Worm (Caenorhabditis elegans) whole organism, L4 larva: ENCODE data around the gene M03A1.3.

Experiments used
- F26F4.8 ChIP-seq: fragments of 200-800 bp; sonication (Bioruptor generic); conservative IDR thresholded peaks from 2 replicates; pipeline ENCODE4 v1.3.6; 2022; ENCODE audit warnings: missing genetic modification characterization, missing compliant biosample characterization
- ama-1 ChIP-seq: fragments of 150-350 bp; optimal IDR thresholded peaks from 2 replicates; lab custom pipeline; 2014; ENCODE audit warnings: inconsistent platforms, mixed read lengths
- egl-27 ChIP-seq: sonication (generic microtip); optimal IDR thresholded peaks from 3 replicates; lab custom pipeline; 2017; ENCODE audit warnings: missing biosample characterization, missing genetic modification reagents, missing genetic modification characterization
- fkh-10 ChIP-seq: fragments of 150-350 bp; optimal IDR thresholded peaks from 2 replicates; lab custom pipeline; 2014; ENCODE audit warnings: missing biosample characterization, missing genetic modification reagents, missing genetic modification characterization
- mdl-1 ChIP-seq, 2 experiments: fragments of 150-350 bp in 1 of 2; sonication (generic microtip) in 1 of 2; optimal IDR thresholded peaks; 2 replicates each; lab custom pipeline; 2014 to 2017; ENCODE audit warnings: missing biosample characterization in 2 of 2, missing genetic modification characterization in 2 of 2
- mep-1 ChIP-seq: fragments of 150-350 bp; sonication (generic microtip); optimal IDR thresholded peaks from 3 replicates; lab custom pipeline; 2014; ENCODE audit warnings: missing biosample characterization, missing genetic modification characterization
- nhr-102 ChIP-seq: sonication (generic microtip); optimal IDR thresholded peaks from 2 replicates; lab custom pipeline; 2016; ENCODE audit warnings: mild to moderate bottlenecking, missing genetic modification characterization, moderate library complexity, missing compliant biosample characterization
- nhr-111 ChIP-seq: fragments of 200-800 bp; sonication (Bioruptor generic); optimal IDR thresholded peaks from 2 replicates; lab custom pipeline; 2018; ENCODE audit warnings: mild to moderate bottlenecking, missing genetic modification characterization, missing compliant biosample characterization
- nhr-237 ChIP-seq: sonication (generic microtip); optimal IDR thresholded peaks from 2 replicates; lab custom pipeline; 2017; ENCODE audit warnings: missing biosample characterization, missing genetic modification characterization
- nhr-25 ChIP-seq: sonication (generic microtip); optimal IDR thresholded peaks from 2 replicates; lab custom pipeline; 2017; ENCODE audit warnings: missing genetic modification characterization, mild to moderate bottlenecking, missing compliant biosample characterization, antibody characterized with exemption, moderate library complexity, borderline replicate concordance; ENCODE audit not compliant: insufficient read depth
- skn-1 ChIP-seq: fragments of 150-350 bp; optimal IDR thresholded peaks from 2 replicates; lab custom pipeline; 2014; ENCODE audit warnings: missing biosample characterization, missing genetic modification characterization
- spr-3 ChIP-seq: fragments of 200-800 bp; sonication (Bioruptor generic); optimal IDR thresholded peaks from 2 replicates; lab custom pipeline; 2018; ENCODE audit warnings: mild to moderate bottlenecking, missing genetic modification characterization, missing compliant biosample characterization
- tra-1 ChIP-seq: fragments of 200-800 bp; sonication (Bioruptor generic); IDR thresholded peaks from 2 replicates; pipeline ENCODE4 v1.3.6; 2022; ENCODE audit warnings: missing genetic modification reagents, missing genetic modification characterization, missing compliant biosample characterization
- ztf-11 ChIP-seq: fragments of 150-350 bp; optimal IDR thresholded peaks from 2 replicates; lab custom pipeline; 2014; ENCODE audit warnings: missing biosample characterization, missing genetic modification characterization

DNA sequence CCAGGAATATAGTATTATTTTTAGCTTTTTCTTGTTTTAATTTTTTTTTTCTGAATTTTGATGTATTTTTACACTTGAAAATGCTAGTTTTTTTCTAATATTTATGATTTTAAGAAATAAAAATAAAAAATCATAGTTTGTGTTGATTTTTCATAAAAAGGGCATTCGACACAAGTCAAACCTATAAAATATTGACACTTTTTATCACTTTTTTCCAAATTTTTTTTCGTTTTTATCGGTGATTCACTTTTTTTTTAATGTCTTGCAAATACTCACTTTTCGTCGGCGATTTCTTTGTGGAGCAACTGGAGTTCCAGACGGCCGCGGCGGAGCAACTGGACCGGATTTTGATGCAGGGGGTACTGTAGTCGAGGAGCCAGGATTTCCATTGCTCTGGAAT lies 39.9 kb downstream of the M03A1.3 start:
- TF ChIP-seq nhr-237 (no peak), F26F4.8 (GFP tag; lab: Robert Waterston, UW) (no peak), spr-3 (GFP tag; lab: Kevin White, UChicago) (no peak), nhr-102 (tag; lab: Kevin White, UChicago) (no peak), ztf-11 (tag; lab: Kevin White, UChicago) (no peak), nhr-111 (GFP tag; lab: Kevin White, UChicago) (no peak), tra-1 (no peak), mep-1 (tag; lab: Kevin White, UChicago) (no peak), mdl-1 (tag; optimal IDR thresholded peaks at IDR 0.05; lab: Kevin White, UChicago) (no peak), skn-1 (tag; lab: Kevin White, UChicago) (no peak), fkh-10 (GFP tag; lab: Kevin White, UChicago) (no peak), egl-27 (tag; lab: Kevin White, UChicago) (no peak), ama-1 (lab: Kevin White, UChicago) (no peak), nhr-25 (tag; lab: Kevin White, UChicago) (no peak)
